Worm (Caenorhabditis elegans): ENCODE data around the gene nhr-96.

DNA sequence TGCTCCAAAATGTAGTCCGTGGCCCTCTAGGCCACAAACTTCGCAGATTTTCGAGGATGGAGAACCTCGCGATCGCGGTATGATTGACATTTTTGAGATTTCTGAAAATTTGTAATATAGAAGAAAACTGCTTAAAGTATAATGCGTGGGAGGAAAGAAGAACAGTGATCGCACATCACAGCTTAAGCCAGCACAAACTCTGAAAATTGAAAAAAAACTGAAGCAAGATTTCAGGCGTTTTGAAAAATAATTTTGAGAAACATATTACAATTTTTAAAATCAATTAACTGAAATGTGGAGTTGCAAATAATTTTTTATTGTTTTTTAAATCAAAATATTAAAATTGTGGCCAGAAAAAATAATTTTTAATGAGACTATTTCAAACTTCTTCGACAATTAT is 33.7 kb downstream of the nhr-96 start, which contains the start of gene nhr-275:
- TF ChIP-seq lin-11 (tag; optimal IDR thresholded peaks at IDR 0.05): no peak
- no peak for TF ChIP-seq ama-1 (optimal IDR thresholded peaks at IDR 0.05)
- no peak for TF ChIP-seq rnt-1 (tag; optimal IDR thresholded peaks at IDR 0.05)
- TF ChIP-seq ceh-19 (GFP tag; optimal IDR thresholded peaks at IDR 0.05): no peak
- TF ChIP-seq unc-55 (GFP tag; optimal IDR thresholded peaks at IDR 0.05): no peak
- no peak for TF ChIP-seq nfya-1 (tag; optimal IDR thresholded peaks at IDR 0.05)
- no peak for TF ChIP-seq unc-86 (tag; optimal IDR thresholded peaks at IDR 0.05)
- TF ChIP-seq pat-9 (tag; optimal IDR thresholded peaks at IDR 0.05): no peak
- no peak for TF ChIP-seq hlh-6 (tag; optimal IDR thresholded peaks at IDR 0.05)
- no peak for TF ChIP-seq pqm-1 (tag; optimal IDR thresholded peaks at IDR 0.05)
- TF ChIP-seq fkh-6 (tag; optimal IDR thresholded peaks at IDR 0.05): no peak
